Worm (Caenorhabditis elegans): ENCODE measurements around the gene srw-24.

The srw-24 gene

DNA sequence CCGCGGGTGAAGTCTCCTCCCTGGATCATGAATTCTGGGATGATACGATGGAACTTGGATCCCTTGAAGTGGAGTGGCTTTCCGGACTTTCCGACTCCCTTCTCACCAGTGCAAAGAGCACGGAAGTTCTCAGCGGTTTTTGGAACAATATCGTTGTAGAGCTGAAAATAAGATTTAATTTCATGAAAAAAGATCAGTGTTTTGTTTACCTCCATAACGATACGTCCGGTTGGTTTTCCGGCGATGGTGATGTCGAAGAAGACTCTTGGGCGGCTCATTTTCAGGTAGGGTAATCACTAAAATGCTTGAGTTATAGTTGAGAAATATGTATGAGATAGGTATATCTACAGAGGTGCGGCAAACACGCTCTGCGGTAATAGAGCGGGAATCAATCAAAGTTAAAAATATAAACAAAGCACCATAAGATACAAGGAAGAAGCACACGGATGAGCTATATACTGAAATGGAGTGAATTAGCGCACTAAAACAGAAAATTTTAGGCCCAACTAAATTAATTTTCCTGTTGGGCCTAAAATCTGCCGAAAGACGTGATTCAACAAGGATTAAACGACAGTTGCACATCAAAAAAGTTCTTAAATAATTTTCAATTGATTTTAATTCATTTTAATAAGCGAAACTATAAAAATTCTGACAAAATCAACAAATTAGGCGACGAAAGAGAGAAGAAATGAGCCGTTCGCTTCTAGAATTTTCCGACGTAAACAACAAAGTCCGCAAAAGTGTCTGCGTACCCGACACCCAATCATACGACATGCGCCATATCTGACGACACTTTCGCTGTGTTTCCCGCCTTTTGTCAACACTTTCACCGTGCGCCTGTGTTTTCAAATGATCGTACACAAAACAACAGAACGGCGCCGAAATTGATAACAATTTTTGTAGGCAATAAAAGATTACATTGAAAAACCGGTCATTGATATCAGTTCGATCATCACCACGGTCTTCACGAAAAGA, 36.4 kb upstream of the srw-24 start, which contains the start of the genes cyn-7 and bath-36:
cyn-7 (minus strand) TSS at position 296 of the 975 bp plus-strand sequence.
bath-36 (plus strand) TSS at position 806 of the 975 bp plus-strand sequence.
- no peak for TF ChIP-seq tlp-1 (tag; optimal IDR thresholded peaks at IDR 0.05)
- TF ChIP-seq fkh-10 (GFP tag; optimal IDR thresholded peaks at IDR 0.05), result no peak
- TF ChIP-seq skn-1 (tag; optimal IDR thresholded peaks at IDR 0.05), result peak; percentile 55
- peak; percentile 62 for TF ChIP-seq unc-130 (tag; optimal IDR thresholded peaks at IDR 0.05)
- TF ChIP-seq alr-1 (tag; optimal IDR thresholded peaks at IDR 0.05; ENCODE audit: borderline replicate concordance), result no peak
- no peak for TF ChIP-seq Y116A8C.19 (tag; optimal IDR thresholded peaks at IDR 0.05; ENCODE audit: borderline replicate concordance)
- no peak for TF ChIP-seq aly-2 (tag; optimal IDR thresholded peaks at IDR 0.05)
- peak; percentile 21 for TF ChIP-seq C04F5.9 (tag; optimal IDR thresholded peaks at IDR 0.05)
- TF ChIP-seq fkh-4 (tag; optimal IDR thresholded peaks at IDR 0.05; ENCODE audit: borderline replicate concordance), result no peak
- peak; percentile 74 to 83 (median 82) for TF ChIP-seq dpl-1 (GFP tag; optimal IDR thresholded peaks at IDR 0.05)
- TF ChIP-seq lin-13 (GFP tag; optimal IDR thresholded peaks at IDR 0.05), result peak; percentile 7
- TF ChIP-seq mef-2 (tag; optimal IDR thresholded peaks at IDR 0.05), result peak; percentile 1
- TF ChIP-seq C34B4.2 (tag; optimal IDR thresholded peaks at IDR 0.05), result no peak
- peak; percentile 92 for TF ChIP-seq nhr-71 (tag; optimal IDR thresholded peaks at IDR 0.05)
- TF ChIP-seq unc-30 (tag; optimal IDR thresholded peaks at IDR 0.05), result no peak
- no peak for TF ChIP-seq vab-15 (tag; optimal IDR thresholded peaks at IDR 0.05)
- peak; percentile 83 to 84 for TF ChIP-seq lin-35 (GFP tag; optimal IDR thresholded peaks at IDR 0.05)
- peak; percentile 58 to 76 (median 71) for TF ChIP-seq ceh-82 (tag; optimal IDR thresholded peaks at IDR 0.05)
- peak; percentile 98 for TF ChIP-seq blmp-1 (tag; optimal IDR thresholded peaks at IDR 0.05)
- no peak for TF ChIP-seq unc-98 (GFP tag; IDR thresholded peaks at IDR 0.05)
- TF ChIP-seq C16A3.4 (tag; optimal IDR thresholded peaks at IDR 0.05), result peak; percentile 37
- peak; percentile 40 for TF ChIP-seq snpc-4 (tag; optimal IDR thresholded peaks at IDR 0.05)
- TF ChIP-seq zag-1 (tag; optimal IDR thresholded peaks at IDR 0.05), result no peak
- TF ChIP-seq ztf-4 (tag; optimal IDR thresholded peaks at IDR 0.05), result peak; percentile 30
- peak; percentile 92 for TF ChIP-seq nhr-20 (tag; optimal IDR thresholded peaks at IDR 0.05)
- peak; percentile 77 for TF ChIP-seq dsc-1 (tag; optimal IDR thresholded peaks at IDR 0.05)
- peak; percentile 40 for TF ChIP-seq fos-1 (tag; optimal IDR thresholded peaks at IDR 0.05)
- TF ChIP-seq ceh-88 (GFP tag; IDR thresholded peaks at IDR 0.05), result peak; percentile 20; the same call in 1 of the 2 replicates
- no peak for TF ChIP-seq ceh-8 (GFP tag; optimal IDR thresholded peaks at IDR 0.05)
- TF ChIP-seq swsn-7 (tag; optimal IDR thresholded peaks at IDR 0.05), result peak; percentile 90
- no peak for TF ChIP-seq ceh-63 (GFP tag; optimal IDR thresholded peaks at IDR 0.05)
- TF ChIP-seq hlh-17 (GFP tag; optimal IDR thresholded peaks at IDR 0.05; ENCODE audit: borderline replicate concordance), result no peak
- peak; percentile 58 for TF ChIP-seq lin-15B (tag; optimal IDR thresholded peaks at IDR 0.05)
- TF ChIP-seq nhr-19 (GFP tag; conservative IDR thresholded peaks at IDR 0.05), result peak; percentile 87
- peak; percentile 76 to 81 for TF ChIP-seq lsy-2 (tag; optimal IDR thresholded peaks at IDR 0.05)
- peak; percentile 67 for TF ChIP-seq isw-1 (GFP tag; IDR thresholded peaks at IDR 0.05)
- peak; percentile 83 for TF ChIP-seq tbx-2 (tag; optimal IDR thresholded peaks at IDR 0.05)
- TF ChIP-seq ztf-11 (tag; optimal IDR thresholded peaks at IDR 0.05), result peak in 1 of 2 experiments; percentile 44
- TF ChIP-seq F16B12.6 (tag; optimal IDR thresholded peaks at IDR 0.05), result peak; percentile 92
- peak; percentile 70 for TF ChIP-seq rnt-1 (tag; optimal IDR thresholded peaks at IDR 0.05)
- TF ChIP-seq lir-3 (tag; optimal IDR thresholded peaks at IDR 0.05; ENCODE audit: poor library complexity), result no peak
- peak; percentile 75 for TF ChIP-seq egl-13 (tag; optimal IDR thresholded peaks at IDR 0.05)
- TF ChIP-seq mep-1 (tag; optimal IDR thresholded peaks at IDR 0.05), result peak; percentile 85
- no peak for TF ChIP-seq mab-9 (GFP tag; IDR thresholded peaks at IDR 0.05)
- no peak for TF ChIP-seq nhr-28 (tag; optimal IDR thresholded peaks at IDR 0.05)
- TF ChIP-seq fkh-8 (tag; optimal IDR thresholded peaks at IDR 0.05), result peak; percentile 86
- TF ChIP-seq lin-39 (tag; optimal IDR thresholded peaks at IDR 0.05), result peak; percentile 55
- TF ChIP-seq sptf-1 (tag; optimal IDR thresholded peaks at IDR 0.05), result no peak
- TF ChIP-seq nhr-77 (tag; optimal IDR thresholded peaks at IDR 0.05), result no peak
- TF ChIP-seq grh-1 (GFP tag; IDR thresholded peaks at IDR 0.05), result peak; percentile 69
